Fruit fly (Drosophila melanogaster): ENCODE measurements around the gene CG46301.

DNA sequence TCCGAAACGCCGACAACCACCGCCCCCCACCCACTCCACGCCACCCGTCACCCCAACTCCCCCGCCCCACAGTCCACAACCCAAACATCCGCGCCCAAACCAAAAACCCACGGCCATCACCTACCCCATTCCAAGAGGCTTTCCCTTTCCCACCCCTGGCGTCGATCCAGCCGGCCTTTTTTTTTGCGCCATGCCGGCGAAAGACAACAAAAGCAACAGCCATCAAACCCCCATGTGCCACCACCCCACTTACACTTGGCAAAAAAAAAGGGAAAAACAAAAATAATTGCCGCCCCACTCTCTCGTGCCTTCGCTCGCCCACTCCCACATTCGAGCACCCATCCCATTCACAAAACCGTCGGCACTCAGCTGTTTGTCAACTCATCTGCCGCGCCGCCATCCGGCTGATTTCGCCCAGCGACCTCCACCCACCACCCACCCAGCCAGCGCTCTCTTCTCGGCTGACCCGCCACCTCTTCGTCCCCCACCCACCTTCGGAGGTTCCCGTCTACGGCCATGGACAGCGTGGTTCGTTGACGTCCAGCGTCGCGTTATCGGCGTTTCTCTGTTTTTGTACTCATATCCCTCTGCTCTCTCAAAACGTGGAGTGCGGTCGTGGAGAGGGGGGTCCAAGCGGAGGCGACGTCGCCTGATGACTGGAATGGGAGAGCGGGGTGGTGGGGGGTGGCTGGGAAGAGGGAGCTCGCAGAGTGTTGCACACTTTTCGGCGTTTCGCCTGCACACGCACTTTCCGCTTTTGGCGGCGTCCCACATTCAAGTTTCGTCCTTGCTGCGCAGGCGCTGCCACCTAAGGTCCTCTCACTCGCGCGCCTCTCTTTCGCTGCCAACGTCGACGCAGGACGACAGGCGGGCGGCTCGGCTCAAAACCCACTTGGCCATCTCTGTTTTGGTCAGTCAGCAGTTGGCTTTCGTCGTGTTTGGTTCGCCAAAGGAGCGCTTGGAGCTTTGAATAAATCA, 30.0 kb downstream of the CG46301 start:
- TF ChIP-seq lola (GFP tag; optimal IDR thresholded peaks at IDR 0.05) (no peak), ey (GFP tag; optimal IDR thresholded peaks at IDR 0.05) (no peak), h (GFP tag; optimal IDR thresholded peaks at IDR 0.05) (no peak), fru (GFP tag; optimal IDR thresholded peaks at IDR 0.05) (no peak), CG9705 (GFP tag; optimal IDR thresholded peaks at IDR 0.05) (no peak), Myc (optimal IDR thresholded peaks at IDR 0.05) (no peak), br (GFP tag; optimal IDR thresholded peaks at IDR 0.05) (no peak), HLH106 (tag; optimal IDR thresholded peaks at IDR 0.05) (no peak), Abd-B (GFP tag; optimal IDR thresholded peaks at IDR 0.05) (no peak)

Data from whole organism, wandering third instar larva.